Fruit fly (Drosophila melanogaster): Measurements from ENCODE around the gene CG43783.

Gene CG43783

DNA sequence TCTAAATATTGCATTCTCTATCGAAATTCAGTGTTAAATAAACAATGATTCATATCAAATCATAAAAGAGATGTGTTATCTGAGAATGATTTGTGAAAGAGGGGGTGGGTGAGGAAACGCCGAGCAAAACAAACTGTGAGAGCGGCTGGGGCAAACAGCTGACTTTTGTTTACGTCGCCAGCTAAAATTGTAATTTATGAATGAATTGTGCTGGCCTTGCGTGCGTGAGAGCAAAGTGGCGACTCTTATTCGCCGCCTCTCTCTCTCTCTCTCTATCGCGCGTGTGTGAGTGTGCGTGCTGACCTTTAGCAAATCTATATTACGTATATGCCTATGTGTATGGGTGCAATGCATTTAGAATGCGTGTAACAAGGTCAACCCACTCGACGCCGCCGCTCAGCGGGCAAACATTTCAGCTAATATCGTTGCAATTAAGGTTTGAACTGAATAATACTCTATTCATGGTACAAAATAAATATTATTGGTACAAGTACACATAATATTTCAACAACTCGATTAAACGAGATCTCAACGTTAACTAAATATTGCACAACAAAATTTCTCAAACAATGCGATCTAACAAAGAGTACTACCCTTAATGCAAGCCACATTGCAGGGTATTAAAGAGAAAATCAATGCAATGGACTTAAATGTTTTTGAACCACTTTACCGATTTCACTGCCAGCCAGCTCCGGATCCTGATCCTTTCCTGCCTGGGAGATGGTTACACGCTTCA, 24.8 kb upstream of the CG43783 start (continued):
- TF ChIP-seq CG3726 (GFP tag; IDR thresholded peaks at IDR 0.05) (no peak), fu2 (GFP tag; optimal IDR thresholded peaks at IDR 0.05) (no peak), NC2α (GFP tag; optimal IDR thresholded peaks at IDR 0.05) (no peak), Dbx (GFP tag; IDR thresholded peaks at IDR 0.05) (no peak), CoRest (tag; optimal IDR thresholded peaks at IDR 0.05) (no peak), CG18599 (GFP tag; optimal IDR thresholded peaks at IDR 0.05) (no peak), NFAT (GFP tag; IDR thresholded peaks at IDR 0.05) (no peak), CG12236 (GFP tag; optimal IDR thresholded peaks at IDR 0.05) (no peak), CG15073 (GFP tag; optimal IDR thresholded peaks at IDR 0.05) (no peak), CG2875 (GFP tag; optimal IDR thresholded peaks at IDR 0.05) (no peak), al (GFP tag; IDR thresholded peaks at IDR 0.05) (no peak)

DNA sequence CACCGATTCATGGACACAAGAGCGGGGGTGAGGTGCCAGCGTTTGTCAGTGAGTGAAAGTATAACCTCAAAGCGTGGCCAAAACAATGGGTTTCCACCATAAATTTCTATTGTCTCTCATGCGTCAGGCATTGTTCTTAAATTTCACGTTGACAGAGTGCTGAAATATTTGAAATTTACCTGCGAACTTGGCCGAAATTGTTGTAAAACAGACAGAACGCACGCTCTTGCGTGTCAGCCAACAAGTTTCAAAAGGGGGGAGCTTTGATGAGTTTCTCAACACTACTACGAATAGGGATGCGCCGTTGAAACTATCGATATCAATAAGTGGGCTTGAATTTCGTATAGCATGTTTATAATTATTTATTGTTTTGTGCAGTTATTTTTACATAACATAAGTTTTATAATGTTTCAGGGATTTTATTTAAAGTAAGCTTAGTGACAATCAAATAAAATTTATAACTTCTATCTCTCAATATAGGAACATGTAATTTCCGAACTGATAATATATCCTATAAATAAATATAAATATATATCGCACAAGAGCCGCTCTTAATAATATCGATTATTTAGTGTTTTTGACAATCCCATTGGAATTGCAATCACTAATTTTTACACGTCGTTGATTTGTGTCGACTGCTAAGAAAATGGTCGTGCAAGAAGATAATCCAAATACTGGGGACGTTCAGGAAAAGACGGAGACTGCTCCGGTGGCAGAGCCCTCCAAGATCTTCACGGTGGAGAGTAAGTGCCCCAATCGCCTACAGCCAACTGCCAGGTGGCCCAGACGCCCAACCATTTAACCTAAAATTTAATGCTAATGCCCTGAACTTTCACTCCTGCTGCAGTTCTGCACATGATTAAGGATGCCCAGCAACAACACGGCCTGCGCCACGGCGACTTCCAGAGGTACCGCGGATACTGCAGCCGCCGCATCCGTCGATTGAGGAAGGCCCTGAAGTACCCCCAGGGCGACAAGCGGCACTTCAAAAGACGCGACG, 20.7 kb upstream of the CG43783 start, which contains the start of the genes pix and Srp68:
Gene pix (minus strand): TSS at position 288 of the 1,000 bp plus-strand sequence.
Gene Srp68 (plus strand): TSS at position 569 of the 1,000 bp plus-strand sequence.
- TF ChIP-seq sqz (GFP tag; optimal IDR thresholded peaks at IDR 0.05) (no peak), Scr (GFP tag; IDR thresholded peaks at IDR 0.05; ENCODE audit: partially characterized antibody) (peak; percentile 93), Xbp1 (GFP tag; optimal IDR thresholded peaks at IDR 0.05) (peak; percentile 72), CG8924 (tag; optimal IDR thresholded peaks at IDR 0.05) (peak; percentile 75), lmd (GFP tag; IDR thresholded peaks at IDR 0.05) (peak; percentile 46), CG14710 (tag; optimal IDR thresholded peaks at IDR 0.05) (peak; percentile 87), ems (GFP tag; optimal IDR thresholded peaks at IDR 0.05) (peak; percentile 24), D19A (tag; optimal IDR thresholded peaks at IDR 0.05) (no peak), CG4360 (GFP tag; IDR thresholded peaks at IDR 0.05) (no peak), lilli (GFP tag; optimal IDR thresholded peaks at IDR 0.05) (peak; percentile 75), phol (tag; optimal IDR thresholded peaks at IDR 0.05) (peak; percentile 80), vnd (GFP tag; IDR thresholded peaks at IDR 0.05; ENCODE audit: partially characterized antibody) (peak; percentile 87), Atf-2 (GFP tag; optimal IDR thresholded peaks at IDR 0.05) (no peak), slbo (GFP tag; IDR thresholded peaks at IDR 0.05) (peak; percentile 65; the same call in 1 of the 2 replicates), Antp (GFP tag; optimal IDR thresholded peaks at IDR 0.05) (peak; percentile 31), CG15696 (tag; optimal IDR thresholded peaks at IDR 0.05) (peak; percentile 66), CG2712 (tag; optimal IDR thresholded peaks at IDR 0.05) (peak; percentile 82), luna (GFP tag; optimal IDR thresholded peaks at IDR 0.05) (no peak), sug (tag; optimal IDR thresholded peaks at IDR 0.05) (peak; percentile 79), CG3838 (GFP tag; optimal IDR thresholded peaks at IDR 0.05) (no peak), CG7928 (GFP tag; optimal IDR thresholded peaks at IDR 0.05) (peak; percentile 18), corto (GFP tag; optimal IDR thresholded peaks at IDR 0.05) (no peak), CG9215 (GFP tag; IDR thresholded peaks at IDR 0.05) (peak; percentile 73; the same call in 1 of the 2 replicates), CG2678 (tag; optimal IDR thresholded peaks at IDR 0.05) (no peak), Doc3 (GFP tag; IDR thresholded peaks at IDR 0.05; ENCODE audit: partially characterized antibody) (peak; percentile 83), Abd-B (GFP tag; optimal IDR thresholded peaks at IDR 0.05) (peak; percentile 83), dmrt11E (tag; optimal IDR thresholded peaks at IDR 0.05) (peak; percentile 61), CG33213 (GFP tag; optimal IDR thresholded peaks at IDR 0.05) (peak; percentile 9), CG3847 (GFP tag; IDR thresholded peaks at IDR 0.05) (peak; percentile 77), klu (GFP tag; IDR thresholded peaks at IDR 0.05) (peak; percentile 50; the same call in 1 of the 2 replicates), CG4404 (GFP tag; IDR thresholded peaks at IDR 0.05) (peak; percentile 64), CG33557 (GFP tag; optimal IDR thresholded peaks at IDR 0.05) (peak; percentile 75), CG17912 (GFP tag; optimal IDR thresholded peaks at IDR 0.05) (peak; percentile 26), inv (GFP tag; IDR thresholded peaks at IDR 0.05; ENCODE audit: partially characterized antibody) (peak; percentile 86), Sox102F (GFP tag; optimal IDR thresholded peaks at IDR 0.05) (no peak)

Data from whole organism, embryonic.